Fruit fly (Drosophila melanogaster) whole organism, wandering third instar larva: ENCODE data around the gene Gasp.

ENCODE experiments used
- CG32264 ChIP-seq: fragments of 200-800 bp; sonication (Bioruptor generic); optimal IDR thresholded peaks from 2 replicates; lab custom pipeline; 2016; ENCODE audit warnings: missing biosample characterization, missing genetic modification characterization
- psq ChIP-seq: fragments of 200-800 bp; sonication (Bioruptor generic); optimal IDR thresholded peaks from 3 replicates; lab custom pipeline; 2017; ENCODE audit warnings: missing biosample characterization, mild to moderate bottlenecking, missing genetic modification characterization, moderate library complexity

dm6 chr3R:6105160-6105559, 4.5 kb upstream of the Gasp start:
- TF ChIP-seq CG32264 (GFP tag; lab: Kevin White, UChicago) (no peak), psq (no peak)
